Worm (Caenorhabditis elegans) whole organism, early embryonic: ENCODE results near the gene B0310.2.

Experiments used
- B0310.2 ChIP-seq: sonication (generic microtip); optimal IDR thresholded peaks from 2 replicates; lab custom pipeline; 2016; ENCODE audit warnings: mild to moderate bottlenecking, missing genetic modification characterization, missing compliant biosample characterization
- F13C5.2 ChIP-seq: sonication (generic microtip); optimal IDR thresholded peaks from 2 replicates; lab custom pipeline; 2017; ENCODE audit warnings: mild to moderate bottlenecking, missing genetic modification characterization, inconsistent platforms, missing compliant biosample characterization
- aly-1 ChIP-seq: sonication (generic microtip); optimal IDR thresholded peaks from 2 replicates; lab custom pipeline; 2016; ENCODE audit warnings: missing genetic modification characterization, missing compliant biosample characterization
- ama-1 ChIP-seq: fragments of 150-350 bp; optimal IDR thresholded peaks from 2 replicates; lab custom pipeline; 2014
- ceh-36 ChIP-seq: sonication (generic microtip); optimal IDR thresholded peaks from 2 replicates; lab custom pipeline; 2016; ENCODE audit warnings: missing genetic modification characterization, inconsistent platforms, missing compliant biosample characterization
- flt-1 ChIP-seq: fragments of 200-800 bp; sonication (Bioruptor generic); IDR thresholded peaks from 2 replicates; pipeline ENCODE4 v1.3.6; 2022; ENCODE audit warnings: missing genetic modification characterization, missing compliant biosample characterization
- hmbx-1 ChIP-seq: sonication (generic microtip); optimal IDR thresholded peaks from 2 replicates; lab custom pipeline; 2016; ENCODE audit warnings: mild to moderate bottlenecking, missing genetic modification characterization, missing compliant biosample characterization
- hmg-4 ChIP-seq: fragments of 200-800 bp; sonication (Bioruptor generic); optimal IDR thresholded peaks from 2 replicates; lab custom pipeline; 2018; ENCODE audit warnings: mild to moderate bottlenecking, missing genetic modification characterization, missing compliant biosample characterization
- pes-1 ChIP-seq: fragments of 200-800 bp; sonication (Bioruptor generic); IDR thresholded peaks from 2 replicates; pipeline ENCODE4 v1.3.6; 2022; ENCODE audit warnings: missing genetic modification reagents, missing genetic modification characterization, missing compliant biosample characterization
- tbx-11 ChIP-seq: fragments of 200-800 bp; sonication (Bioruptor generic); IDR thresholded peaks from 2 replicates; pipeline ENCODE4 v1.3.6; 2022; ENCODE audit warnings: missing genetic modification characterization, missing compliant biosample characterization
- tbx-37 ChIP-seq: fragments of 200-800 bp; sonication (Bioruptor generic); conservative IDR thresholded peaks from 2 replicates; pipeline ENCODE4 v1.3.6; 2022; ENCODE audit warnings: missing genetic modification reagents, missing genetic modification characterization, missing compliant biosample characterization

DNA sequence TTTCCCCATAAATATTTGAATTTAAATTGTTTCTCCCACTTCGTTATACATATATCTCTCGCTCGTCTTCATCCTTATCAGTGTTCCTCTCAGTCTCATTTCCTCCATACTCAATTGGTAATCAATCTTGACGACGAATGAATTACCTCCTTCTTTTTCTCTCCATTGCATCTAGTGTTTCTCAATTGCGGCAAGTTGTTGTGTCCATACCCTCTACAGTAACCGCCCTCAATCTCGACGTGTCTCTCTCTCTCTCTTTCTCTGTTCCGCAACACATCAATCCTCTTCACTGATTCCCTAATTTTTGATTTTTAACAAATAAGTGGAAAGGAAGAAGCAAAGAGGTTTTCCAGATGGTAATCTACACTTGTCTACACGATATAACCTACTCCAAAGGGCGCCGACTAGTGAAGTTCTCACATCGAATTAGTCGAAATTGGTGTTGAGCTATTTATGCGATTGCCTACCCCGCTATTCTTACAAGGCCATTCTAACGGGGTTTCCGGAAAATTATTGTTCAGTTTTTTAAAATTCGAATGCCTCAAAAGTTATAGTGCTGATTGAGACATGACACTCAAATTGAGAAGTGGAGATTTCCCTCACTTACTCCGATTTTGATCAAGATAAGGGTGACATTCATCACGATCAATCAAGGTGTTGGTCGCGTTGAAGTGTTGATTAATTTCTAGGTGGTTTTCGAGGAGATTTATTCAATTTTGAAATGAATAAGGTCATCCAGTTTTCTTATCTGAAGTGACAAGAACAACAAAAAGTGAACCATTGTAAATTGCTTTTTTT lies 2.5 kb downstream of the B0310.2 start:
- no peak for TF ChIP-seq hmbx-1 (tag; lab: Kevin White, UChicago)
- TF ChIP-seq F13C5.2 (tag; lab: Kevin White, UChicago) = no peak
- TF ChIP-seq tbx-37 = no peak
- TF ChIP-seq ceh-36 (tag; lab: Kevin White, UChicago) = no peak
- no peak for TF ChIP-seq ama-1
- no peak for TF ChIP-seq aly-1
- no peak for TF ChIP-seq B0310.2
- no peak for TF ChIP-seq tbx-11
- TF ChIP-seq flt-1 = no peak
- no peak for TF ChIP-seq hmg-4
- no peak for TF ChIP-seq pes-1
